Worm (Caenorhabditis elegans) whole organism, L4 larva: ENCODE data around the gene pei-1.

Experiments
- F10B5.3 ChIP-seq: sonication (generic microtip); optimal IDR thresholded peaks from 2 replicates; lab custom pipeline; 2016; ENCODE audit warnings: mild to moderate bottlenecking, missing genetic modification characterization, missing compliant biosample characterization
- ceh-62 ChIP-seq: sonication (generic microtip); optimal IDR thresholded peaks from 2 replicates; lab custom pipeline; 2017; ENCODE audit warnings: missing biosample characterization, missing genetic modification characterization
- hmg-1.1 ChIP-seq: fragments of 200-800 bp; sonication (Bioruptor generic); IDR thresholded peaks from 2 replicates; pipeline ENCODE4 v1.3.6; 2022; ENCODE audit warnings: missing genetic modification reagents, missing genetic modification characterization, missing compliant biosample characterization
- mep-1 ChIP-seq: fragments of 150-350 bp; sonication (generic microtip); optimal IDR thresholded peaks from 3 replicates; lab custom pipeline; 2014; ENCODE audit warnings: missing biosample characterization, missing genetic modification characterization
- pqm-1 ChIP-seq: sonication (generic microtip); optimal IDR thresholded peaks from 2 replicates; lab custom pipeline; 2017; ENCODE audit warnings: missing biosample characterization, missing genetic modification characterization
- set-16 ChIP-seq: fragments of 200-800 bp; sonication (Bioruptor generic); IDR thresholded peaks from 2 replicates; pipeline ENCODE4 v1.3.6; 2022; ENCODE audit warnings: missing genetic modification reagents, missing genetic modification characterization, missing compliant biosample characterization
- zag-1 ChIP-seq: fragments of 150-350 bp; optimal IDR thresholded peaks from 2 replicates; lab custom pipeline; 2014; ENCODE audit warnings: missing biosample characterization, missing genetic modification characterization

DNA sequence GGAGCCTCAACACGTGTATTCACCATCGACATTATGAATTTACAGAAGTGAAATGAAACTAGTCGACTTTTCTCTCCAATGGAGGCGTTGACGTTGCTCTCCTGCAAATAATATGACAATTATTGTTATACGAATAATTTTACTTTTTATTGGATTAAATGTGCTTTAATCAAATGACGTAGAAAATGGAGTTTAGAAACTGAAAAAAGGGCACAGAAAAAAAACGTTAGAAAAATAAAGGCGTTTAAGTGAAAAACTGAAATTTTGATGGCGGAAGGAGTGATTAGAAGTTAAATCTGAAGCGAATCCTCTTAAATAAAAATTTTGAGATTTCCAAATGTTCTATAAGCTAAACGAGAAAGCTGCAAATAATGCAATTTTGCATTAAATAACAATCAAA is 12.3 kb downstream of the pei-1 start, which contains the start of gene npr-2:
- TF ChIP-seq mep-1 (tag; lab: Kevin White, UChicago) (no peak), hmg-1.1 (GFP tag; lab: Robert Waterston, UW) (no peak), ceh-62 (tag; lab: Kevin White, UChicago) (no peak), F10B5.3 (tag; lab: Kevin White, UChicago) (no peak), set-16 (GFP tag; lab: Robert Waterston, UW) (no peak), zag-1 (no peak), pqm-1 (tag; lab: Kevin White, UChicago) (no peak)
